Comparison of ENCODE assay signal across 1 fruit fly cellular context in the genomic region with DNA sequence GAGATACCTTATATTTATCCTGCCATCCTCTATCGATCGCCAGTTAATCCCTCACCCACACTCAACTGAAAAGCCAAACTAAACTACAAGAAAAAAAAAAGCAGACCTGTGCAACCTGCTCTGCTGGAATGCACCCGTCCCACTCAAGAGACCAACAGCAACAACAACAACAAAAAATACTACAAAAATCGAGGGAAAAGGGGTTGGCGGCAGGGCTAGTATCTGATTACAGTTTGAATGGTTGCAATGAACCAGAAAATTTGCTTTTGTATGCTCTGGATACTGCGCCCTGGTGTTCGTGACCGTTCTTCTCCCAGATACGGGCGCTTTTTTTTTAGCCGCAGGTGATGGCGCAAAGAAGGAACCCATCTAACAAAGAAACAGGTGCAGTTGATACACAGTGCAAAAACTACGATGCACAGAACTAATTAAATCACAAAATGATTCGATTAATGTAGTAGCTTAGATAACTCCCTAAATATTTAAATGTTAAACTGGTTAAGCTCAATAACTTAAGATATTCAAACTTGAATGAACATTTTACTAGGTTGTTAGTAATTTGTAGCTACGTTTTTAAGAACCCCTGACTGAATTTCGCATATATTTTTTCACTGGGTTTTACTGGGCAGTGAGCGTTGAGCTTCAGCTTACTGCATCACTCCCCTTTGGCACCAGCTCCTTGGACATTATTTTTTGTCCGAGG.
TF ChIP-seq lines count a peak whose summit lies in the region.

No protein-coding gene starts in this region.

TF ChIP-seq in whole organism, prepupa, 60 proteins besides CTCF, POLR2A, EP300 and RAD21 (continued from another document):
- TF ChIP-seq spab (GFP tag; optimal IDR thresholded peaks at IDR 0.05; lab: Kevin White, UChicago) (no peak), Hr4 (GFP tag; optimal IDR thresholded peaks at IDR 0.05; lab: Kevin White, UChicago) (peak; percentile 3), Eip78C (GFP tag; lab: Kevin White, UChicago) (peak; percentile 80), svp (GFP tag; lab: Kevin White, UChicago) (peak; percentile 60), dac (GFP tag; optimal IDR thresholded peaks at IDR 0.05; lab: Kevin White, UChicago) (no peak), Hr39 (GFP tag; optimal IDR thresholded peaks at IDR 0.05; lab: Kevin White, UChicago) (peak; percentile 52), Met (GFP tag; optimal IDR thresholded peaks at IDR 0.05; lab: Kevin White, UChicago) (peak; percentile 64), CG3032 (tag; optimal IDR thresholded peaks at IDR 0.05; lab: Kevin White, UChicago) (peak; percentile 29), CG8119 (GFP tag; IDR thresholded peaks at IDR 0.05; lab: Robert Waterston, UW) (peak; percentile 46; the same call in 2 of the 3 replicates), Ets96B (tag; optimal IDR thresholded peaks at IDR 0.05; lab: Kevin White, UChicago) (peak; percentile 17), Eip75B (GFP tag; optimal IDR thresholded peaks at IDR 0.05; lab: Kevin White, UChicago) (peak; percentile 36)
